Worm (Caenorhabditis elegans) whole organism, L4 larva: Measurements from ENCODE around the gene fbxa-88.

Experiments
- F26F4.8 ChIP-seq: fragments of 200-800 bp; sonication (Bioruptor generic); conservative IDR thresholded peaks from 2 replicates; pipeline ENCODE4 v1.3.6; 2022; ENCODE audit warnings: missing genetic modification characterization, missing compliant biosample characterization
- ceh-20 ChIP-seq: fragments of 200-800 bp; sonication (Bioruptor generic); IDR thresholded peaks from 2 replicates; pipeline ENCODE4 v1.3.6; 2022; ENCODE audit warnings: missing genetic modification reagents, missing genetic modification characterization, missing compliant biosample characterization
- ceh-32 ChIP-seq: sonication (generic microtip); optimal IDR thresholded peaks from 2 replicates; lab custom pipeline; 2016; ENCODE audit warnings: mild to moderate bottlenecking, missing genetic modification characterization, missing compliant biosample characterization; ENCODE audit not compliant: poor library complexity
- mdl-1 ChIP-seq, 2 experiments: fragments of 150-350 bp in 1 of 2; sonication (generic microtip) in 1 of 2; optimal IDR thresholded peaks; 2 replicates each; lab custom pipeline; 2014 to 2017; ENCODE audit warnings: missing biosample characterization in 2 of 2, missing genetic modification characterization in 2 of 2
- nhr-10 ChIP-seq: fragments of 150-350 bp; optimal IDR thresholded peaks from 2 replicates; lab custom pipeline; 2014; ENCODE audit warnings: missing biosample characterization, missing genetic modification characterization
- nhr-76 ChIP-seq: fragments of 150-350 bp; optimal IDR thresholded peaks from 2 replicates; lab custom pipeline; 2014; ENCODE audit warnings: missing biosample characterization, missing genetic modification characterization
- unc-130 ChIP-seq: sonication (generic microtip); optimal IDR thresholded peaks from 2 replicates; lab custom pipeline; 2016; ENCODE audit warnings: missing genetic modification reagents, missing genetic modification characterization, missing compliant biosample characterization
- zfp-3 ChIP-seq: fragments of 200-800 bp; sonication (Bioruptor generic); conservative IDR thresholded peaks from 2 replicates; pipeline ENCODE4 v1.3.6; 2022; ENCODE audit warnings: missing genetic modification reagents, missing genetic modification characterization, missing compliant biosample characterization

ce11 chrV:16120499-16120898 is 22.4 kb downstream of the fbxa-88 start:
- no peak for TF ChIP-seq nhr-76
- no peak for TF ChIP-seq unc-130
- no peak for TF ChIP-seq ceh-32 (tag; lab: Kevin White, UChicago)
- TF ChIP-seq ceh-20 (GFP tag; lab: Robert Waterston, UW) = no peak
- no peak for TF ChIP-seq F26F4.8 (GFP tag; lab: Robert Waterston, UW)
- TF ChIP-seq nhr-10 (tag; lab: Kevin White, UChicago) = no peak
- no peak for TF ChIP-seq mdl-1 (tag; optimal IDR thresholded peaks at IDR 0.05; lab: Kevin White, UChicago)
- no peak for TF ChIP-seq zfp-3 (GFP tag; lab: Robert Waterston, UW)
